1 fruit fly cellular context compared by ENCODE assay signal in the genomic region with DNA sequence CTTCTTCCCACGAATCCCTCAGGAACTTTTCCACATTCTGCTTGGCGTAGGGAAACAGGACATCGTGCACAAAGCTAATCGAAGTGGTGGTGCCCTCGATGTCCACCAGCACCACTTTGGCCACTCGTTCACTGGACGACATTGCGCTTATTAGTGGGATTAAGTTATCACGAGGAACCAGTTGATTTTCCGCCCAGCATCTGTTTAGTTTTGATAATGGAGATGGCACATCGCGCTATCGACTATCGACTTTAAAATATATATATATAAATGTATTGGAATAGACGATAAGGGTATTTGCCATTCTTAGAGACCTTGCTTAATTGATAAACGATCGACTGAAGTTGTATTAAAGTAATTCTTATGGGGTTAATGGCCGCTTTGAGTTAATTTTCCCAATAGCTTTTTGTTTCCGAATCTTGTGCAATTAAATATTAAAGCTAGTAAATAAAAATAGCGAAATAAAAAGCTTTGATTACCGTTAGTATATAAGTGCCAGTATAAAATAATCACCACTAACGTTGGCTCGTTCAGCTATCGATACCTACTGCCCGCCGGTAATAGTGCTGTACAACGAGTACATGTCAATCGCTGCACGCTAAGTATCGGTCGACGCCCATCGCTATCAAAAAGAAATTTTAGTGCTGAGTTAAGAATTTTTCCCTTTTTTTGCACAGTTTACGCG.
TF ChIP-seq lines count a peak whose summit lies in the region.

A gene (minus strand): TSS at position 220 of the 685 bp plus-strand sequence.
A gene (plus strand): TSS at position 576 of the 685 bp plus-strand sequence.

TF ChIP-seq in whole organism, embryonic, 481 proteins besides CTCF, POLR2A, EP300 and RAD21 (continued from another document and continues in another):
- TF ChIP-seq Ssrp (tag; optimal IDR thresholded peaks at IDR 0.05; lab: Kevin White, UChicago) (peak; percentile 41), Hmx (GFP tag; optimal IDR thresholded peaks at IDR 0.05; lab: Kevin White, UChicago) (no peak), ttk (GFP tag; IDR thresholded peaks at IDR 0.05; lab: Robert Waterston, UW) (no peak; the same call in 1 of the 2 replicates), Sry-δ (GFP tag; optimal IDR thresholded peaks at IDR 0.05; lab: Kevin White, UChicago) (peak; percentile 97), h (optimal IDR thresholded peaks at IDR 0.05; lab: Kevin White, UChicago) (no peak), jing (GFP tag; optimal IDR thresholded peaks at IDR 0.05; lab: Kevin White, UChicago) (no peak), Drgx (GFP tag; IDR thresholded peaks at IDR 0.05; lab: Robert Waterston, UW) (peak; percentile 53; the same call in 1 of the 2 replicates), CG14014 (GFP tag; IDR thresholded peaks at IDR 0.05; lab: Robert Waterston, UW) (no peak), org-1 (GFP tag; optimal IDR thresholded peaks at IDR 0.05; lab: Kevin White, UChicago) (no peak), C15 (GFP tag; IDR thresholded peaks at IDR 0.05; lab: Robert Waterston, UW) (0 out of 3 replicates have a peak, but pooled peaks have one; percentile 17), CG18619 (GFP tag; optimal IDR thresholded peaks at IDR 0.05; lab: Kevin White, UChicago) (peak; percentile 64), CG13287 (GFP tag; IDR thresholded peaks at IDR 0.05; lab: Robert Waterston, UW; ENCODE audit: partially characterized antibody) (peak; percentile 81), chn (GFP tag; optimal IDR thresholded peaks at IDR 0.05; lab: Kevin White, UChicago) (peak; percentile 11), corto (GFP tag; optimal IDR thresholded peaks at IDR 0.05; lab: Kevin White, UChicago) (peak; percentile 70), CG7271 (tag; optimal IDR thresholded peaks at IDR 0.05; lab: Kevin White, UChicago) (no peak), CG2202 (tag; optimal IDR thresholded peaks at IDR 0.05; lab: Kevin White, UChicago) (no peak), CG17328 (GFP tag; IDR thresholded peaks at IDR 0.05; lab: Robert Waterston, UW) (0 out of 2 replicates have a peak, but pooled peaks have one; percentile 30), Sox100B (GFP tag; optimal IDR thresholded peaks at IDR 0.05; lab: Kevin White, UChicago) (peak; percentile 69), eve (GFP tag; optimal IDR thresholded peaks at IDR 0.05; lab: Kevin White, UChicago) (no peak), sug (tag; optimal IDR thresholded peaks at IDR 0.05; lab: Kevin White, UChicago) (peak; percentile 65), Oli (tag; optimal IDR thresholded peaks at IDR 0.05; lab: Kevin White, UChicago) (peak; percentile 27), CG14667 (GFP tag; IDR thresholded peaks at IDR 0.05; lab: Robert Waterston, UW) (peak; percentile 26; the same call in 1 of the 2 replicates), ci (GFP tag; IDR thresholded peaks at IDR 0.05; lab: Robert Waterston, UW) (no peak), CG31224 (GFP tag; IDR thresholded peaks at IDR 0.05; lab: Robert Waterston, UW) (no peak; the same call in 1 of the 2 replicates), E2f2 (GFP tag; IDR thresholded peaks at IDR 0.05; lab: Robert Waterston, UW) (peak; percentile 52; the same call in 1 of the 2 replicates), Mes4 (GFP tag; optimal IDR thresholded peaks at IDR 0.05; lab: Kevin White, UChicago) (peak; percentile 15), da (GFP tag; optimal IDR thresholded peaks at IDR 0.05; lab: Kevin White, UChicago) (no peak), CG13775 (GFP tag; optimal IDR thresholded peaks at IDR 0.05; lab: Kevin White, UChicago) (peak; percentile 73), gfzf (GFP tag; optimal IDR thresholded peaks at IDR 0.05; lab: Kevin White, UChicago) (no peak), hth (optimal IDR thresholded peaks at IDR 0.05; lab: Kevin White, UChicago) (no peak), BEAF-32 (GFP tag; optimal IDR thresholded peaks at IDR 0.05; lab: Kevin White, UChicago) (peak; percentile 89), CG2875 (GFP tag; optimal IDR thresholded peaks at IDR 0.05; lab: Kevin White, UChicago) (no peak), CG6791 (GFP tag; IDR thresholded peaks at IDR 0.05; lab: Robert Waterston, UW; ENCODE audit: partially characterized antibody) (peak; percentile 80), Hey (tag; optimal IDR thresholded peaks at IDR 0.05; lab: Kevin White, UChicago) (no peak), CG1529 (GFP tag; optimal IDR thresholded peaks at IDR 0.05; lab: Kevin White, UChicago) (peak; percentile 1), Lhr (GFP tag; optimal IDR thresholded peaks at IDR 0.05; lab: Kevin White, UChicago) (peak; percentile 7), maf-S (GFP tag; optimal IDR thresholded peaks at IDR 0.05; lab: Kevin White, UChicago) (peak; percentile 30), gcm (GFP tag; optimal IDR thresholded peaks at IDR 0.05; lab: Kevin White, UChicago) (peak; percentile 41), Gug (GFP tag; IDR thresholded peaks at IDR 0.05; lab: Robert Waterston, UW) (peak; percentile 52; the same call in 1 of the 4 replicates), Rx (GFP tag; IDR thresholded peaks at IDR 0.05; lab: Robert Waterston, UW) (no peak), Usf (GFP tag; optimal IDR thresholded peaks at IDR 0.05; lab: Kevin White, UChicago) (peak; percentile 11), CG15011 (GFP tag; optimal IDR thresholded peaks at IDR 0.05; lab: Kevin White, UChicago) (no peak), bab2 (GFP tag; optimal IDR thresholded peaks at IDR 0.05; lab: Kevin White, UChicago) (peak; percentile 35), Awh (GFP tag; IDR thresholded peaks at IDR 0.05; lab: Robert Waterston, UW) (0 out of 2 replicates have a peak, but pooled peaks have one; percentile 29), CG8388 (GFP tag; optimal IDR thresholded peaks at IDR 0.05; lab: Kevin White, UChicago) (peak; percentile 25), CG12219 (GFP tag; optimal IDR thresholded peaks at IDR 0.05; lab: Kevin White, UChicago) (no peak), Dfd (GFP tag; optimal IDR thresholded peaks at IDR 0.05; lab: Kevin White, UChicago) (no peak), CG6765 (GFP tag; optimal IDR thresholded peaks at IDR 0.05; lab: Kevin White, UChicago) (no peak), CG7372 (GFP tag; IDR thresholded peaks at IDR 0.05; lab: Robert Waterston, UW) (no peak), CG11695 (GFP tag; IDR thresholded peaks at IDR 0.05; lab: Robert Waterston, UW) (0 out of 3 replicates have a peak, but pooled peaks have one; percentile 42), CG17829 (tag; optimal IDR thresholded peaks at IDR 0.05; lab: Kevin White, UChicago) (peak; percentile 75), abd-A (tag; optimal IDR thresholded peaks at IDR 0.05; lab: Kevin White, UChicago) (peak; percentile 54), CG15073 (GFP tag; optimal IDR thresholded peaks at IDR 0.05; lab: Kevin White, UChicago) (no peak), hb (GFP tag; IDR thresholded peaks at IDR 0.05; lab: Robert Waterston, UW; ENCODE audit: partially characterized antibody) (peak; percentile 81), pfk (GFP tag; optimal IDR thresholded peaks at IDR 0.05; lab: Kevin White, UChicago) (no peak), CG4707 (GFP tag; optimal IDR thresholded peaks at IDR 0.05; lab: Kevin White, UChicago) (no peak), gce (GFP tag; IDR thresholded peaks at IDR 0.05; lab: Robert Waterston, UW) (0 out of 3 replicates have a peak, but pooled peaks have one; percentile 41), Sin3A (optimal IDR thresholded peaks at IDR 0.05; lab: Kevin White, UChicago) (peak; percentile 69), Elba2 (GFP tag; optimal IDR thresholded peaks at IDR 0.05; lab: Kevin White, UChicago) (peak; percentile 42), CG11085 (GFP tag; IDR thresholded peaks at IDR 0.05; lab: Robert Waterston, UW) (no peak; the same call in 1 of the 2 replicates), Sox102F (GFP tag; optimal IDR thresholded peaks at IDR 0.05; lab: Kevin White, UChicago) (peak; percentile 63), CG15601 (tag; optimal IDR thresholded peaks at IDR 0.05; lab: Kevin White, UChicago) (peak; percentile 57), CG10147 (GFP tag; optimal IDR thresholded peaks at IDR 0.05; lab: Kevin White, UChicago) (peak; percentile 79), CG33213 (GFP tag; optimal IDR thresholded peaks at IDR 0.05; lab: Kevin White, UChicago) (peak; percentile 46), CG5180 (GFP tag; optimal IDR thresholded peaks at IDR 0.05; lab: Kevin White, UChicago) (peak; percentile 30), Dad (GFP tag; optimal IDR thresholded peaks at IDR 0.05; lab: Kevin White, UChicago) (peak; percentile 31), CG15514 (GFP tag; optimal IDR thresholded peaks at IDR 0.05; lab: Kevin White, UChicago) (peak; percentile 94), TFAM (GFP tag; optimal IDR thresholded peaks at IDR 0.05; lab: Kevin White, UChicago) (no peak), CG43689 (GFP tag; IDR thresholded peaks at IDR 0.05; lab: Robert Waterston, UW) (no peak), CG13296 (GFP tag; optimal IDR thresholded peaks at IDR 0.05; lab: Kevin White, UChicago) (peak; percentile 57), Abd-B (GFP tag; optimal IDR thresholded peaks at IDR 0.05; lab: Kevin White, UChicago) (peak; percentile 79), CG3163 (GFP tag; optimal IDR thresholded peaks at IDR 0.05; lab: Kevin White, UChicago) (peak; percentile 14), CG16779 (GFP tag; IDR thresholded peaks at IDR 0.05; lab: Robert Waterston, UW) (0 out of 2 replicates have a peak, but pooled peaks have one; percentile 23), CG16863 (GFP tag; optimal IDR thresholded peaks at IDR 0.05; lab: Kevin White, UChicago) (peak; percentile 43), cg (GFP tag; optimal IDR thresholded peaks at IDR 0.05; lab: Kevin White, UChicago) (no peak), shn (GFP tag; optimal IDR thresholded peaks at IDR 0.05; lab: Kevin White, UChicago) (peak; percentile 13), Dbx (GFP tag; IDR thresholded peaks at IDR 0.05; lab: Robert Waterston, UW) (peak; percentile 78), pros (GFP tag; optimal IDR thresholded peaks at IDR 0.05; lab: Kevin White, UChicago) (no peak), slp2 (GFP tag; optimal IDR thresholded peaks at IDR 0.05; lab: Kevin White, UChicago) (no peak), Myb (GFP tag; optimal IDR thresholded peaks at IDR 0.05; lab: Kevin White, UChicago) (peak; percentile 96), NC2β (GFP tag; optimal IDR thresholded peaks at IDR 0.05; lab: Kevin White, UChicago) (peak; percentile 12), CG10462 (GFP tag; optimal IDR thresholded peaks at IDR 0.05; lab: Kevin White, UChicago) (peak; percentile 66), CG4730 (GFP tag; IDR thresholded peaks at IDR 0.05; lab: Robert Waterston, UW) (no peak), HmgZ (tag; optimal IDR thresholded peaks at IDR 0.05; lab: Kevin White, UChicago) (peak; percentile 49), kay (GFP tag; optimal IDR thresholded peaks at IDR 0.05; lab: Kevin White, UChicago) (peak; percentile 34), CG3838 (GFP tag; optimal IDR thresholded peaks at IDR 0.05; lab: Kevin White, UChicago) (no peak), CG12071 (GFP tag; optimal IDR thresholded peaks at IDR 0.05; lab: Kevin White, UChicago) (no peak), pzg (GFP tag; optimal IDR thresholded peaks at IDR 0.05; lab: Kevin White, UChicago) (peak; percentile 67), CG2712 (tag; optimal IDR thresholded peaks at IDR 0.05; lab: Kevin White, UChicago) (peak; percentile 76), ac (GFP tag; optimal IDR thresholded peaks at IDR 0.05; lab: Kevin White, UChicago) (no peak), CG11560 (tag; IDR thresholded peaks at IDR 0.05; lab: Robert Waterston, UW) (peak; percentile 50; the same call in 1 of the 3 replicates), Poxn (GFP tag; IDR thresholded peaks at IDR 0.05; lab: Robert Waterston, UW) (no peak), CG2129 (GFP tag; IDR thresholded peaks at IDR 0.05; lab: Robert Waterston, UW; ENCODE audit: partially characterized antibody) (peak; percentile 44), scrt (GFP tag; optimal IDR thresholded peaks at IDR 0.05; lab: Kevin White, UChicago) (peak; percentile 64), lola (GFP tag; optimal IDR thresholded peaks at IDR 0.05; lab: Kevin White, UChicago) (peak in 1 of 3 experiments; percentile 52), CG14860 (GFP tag; IDR thresholded peaks at IDR 0.05; lab: Robert Waterston, UW; ENCODE audit: partially characterized antibody) (peak; percentile 75; the same call in 2 of the 3 replicates), CG3065 (GFP tag; optimal IDR thresholded peaks at IDR 0.05; lab: Kevin White, UChicago) (peak; percentile 15), cad (GFP tag; optimal IDR thresholded peaks at IDR 0.05; lab: Kevin White, UChicago) (no peak), bbx (GFP tag; IDR thresholded peaks at IDR 0.05; lab: Robert Waterston, UW; ENCODE audit: partially characterized antibody) (peak; percentile 83), MESR4 (GFP tag; optimal IDR thresholded peaks at IDR 0.05; lab: Kevin White, UChicago) (no peak), CG10565 (GFP tag; optimal IDR thresholded peaks at IDR 0.05; lab: Kevin White, UChicago) (no peak), vnd (GFP tag; IDR thresholded peaks at IDR 0.05; lab: Robert Waterston, UW; ENCODE audit: partially characterized antibody) (peak; percentile 80), CG31441 (GFP tag; IDR thresholded peaks at IDR 0.05; lab: Robert Waterston, UW) (peak; percentile 52; the same call in 1 of the 2 replicates), ap (GFP tag; IDR thresholded peaks at IDR 0.05; lab: Robert Waterston, UW) (peak; percentile 47; the same call in 1 of the 2 replicates), CG17385 (GFP tag; optimal IDR thresholded peaks at IDR 0.05; lab: Kevin White, UChicago) (peak; percentile 46), CG11696 (GFP tag; IDR thresholded peaks at IDR 0.05; lab: Robert Waterston, UW) (no peak), CG1792 (GFP tag; optimal IDR thresholded peaks at IDR 0.05; lab: Kevin White, UChicago) (peak; percentile 42), Chrac-16 (GFP tag; optimal IDR thresholded peaks at IDR 0.05; lab: Kevin White, UChicago) (peak; percentile 64), CG18599 (GFP tag; optimal IDR thresholded peaks at IDR 0.05; lab: Kevin White, UChicago) (peak; percentile 72), jumu (GFP tag; optimal IDR thresholded peaks at IDR 0.05; lab: Kevin White, UChicago) (peak; percentile 62), CG2120 (GFP tag; optimal IDR thresholded peaks at IDR 0.05; lab: Kevin White, UChicago) (peak; percentile 77), CG30403 (GFP tag; optimal IDR thresholded peaks at IDR 0.05; lab: Kevin White, UChicago) (peak; percentile 77), tna (GFP tag; IDR thresholded peaks at IDR 0.05; lab: Robert Waterston, UW; ENCODE audit: partially characterized antibody) (peak; percentile 69; the same call in 1 of the 2 replicates), Hr78 (GFP tag; optimal IDR thresholded peaks at IDR 0.05; lab: Kevin White, UChicago) (no peak), CG12744 (GFP tag; optimal IDR thresholded peaks at IDR 0.05; lab: Kevin White, UChicago) (no peak), CG13894 (tag; optimal IDR thresholded peaks at IDR 0.05; lab: Kevin White, UChicago) (peak; percentile 52), CG6654 (GFP tag; optimal IDR thresholded peaks at IDR 0.05; lab: Kevin White, UChicago) (peak; percentile 22), Bteb2 (GFP tag; optimal IDR thresholded peaks at IDR 0.05; lab: Kevin White, UChicago) (peak; percentile 20), sens (GFP tag; lab: Kevin White, UChicago) (peak; percentile 91)
